Worm (Caenorhabditis elegans): ENCODE measurements around the gene rpb-4.
A peak's percentile ranks its signal among the peaks of the same experiment; 100 is the strongest.

Gene rpb-4

DNA sequence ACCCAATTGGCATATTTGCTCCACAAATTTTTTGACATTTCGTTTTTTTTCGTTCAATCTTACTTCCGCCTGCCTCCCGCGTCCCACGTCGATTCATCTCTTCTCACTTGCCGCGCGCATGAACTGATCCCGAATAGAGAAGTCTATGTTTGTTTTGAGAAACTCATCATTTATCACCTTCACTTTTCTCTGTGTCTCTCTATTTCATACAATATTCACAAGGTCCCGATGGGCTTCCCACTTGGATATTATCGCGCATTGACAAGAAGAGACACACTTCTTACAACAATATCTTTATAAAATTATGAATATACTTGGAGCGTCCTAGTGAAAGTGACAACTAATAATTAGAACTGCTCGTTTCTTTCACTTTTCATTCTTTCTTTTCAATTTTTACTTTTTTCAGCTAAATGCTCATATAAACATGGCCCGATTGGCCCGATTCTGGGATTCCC is 15.8 kb upstream of the rpb-4 start, which contains the start of gene insc-1:
insc-1 (plus strand) TSS at position 405 of the 455 bp plus-strand sequence.
- TF ChIP-seq ceh-44 (GFP tag; IDR thresholded peaks at IDR 0.05) (no peak), ZK546.5 (tag; optimal IDR thresholded peaks at IDR 0.05) (no peak), hlh-11 (tag; optimal IDR thresholded peaks at IDR 0.05) (no peak), fos-1 (tag; optimal IDR thresholded peaks at IDR 0.05) (no peak)

DNA sequence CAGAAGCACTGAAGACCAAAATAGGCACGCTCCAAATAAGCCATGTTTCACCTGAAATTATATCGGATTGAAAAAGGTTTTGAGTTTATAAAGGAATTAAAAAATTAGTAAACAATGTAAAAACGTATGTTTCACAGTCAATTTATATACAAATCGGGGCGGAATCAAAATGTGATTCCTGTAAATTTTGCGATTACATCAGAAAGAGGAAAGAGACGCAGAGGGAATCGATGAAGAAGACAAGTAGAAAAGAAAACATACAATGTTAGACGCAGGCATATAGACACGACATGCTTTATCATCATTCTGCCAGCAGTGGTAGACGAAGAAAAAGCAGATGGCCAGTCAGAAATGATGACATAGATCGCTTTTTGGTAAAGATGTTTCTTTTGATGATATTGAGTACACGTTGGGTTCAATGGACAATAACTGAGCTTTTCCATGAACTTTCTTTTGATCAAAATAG is 10.3 kb upstream of the rpb-4 start, which contains the start of gene msra-1:
msra-1 (minus strand) TSS at position 51 of the 466 bp plus-strand sequence.
- TF ChIP-seq madf-9 (GFP tag; conservative IDR thresholded peaks at IDR 0.05) (no peak), ceh-62 (tag; optimal IDR thresholded peaks at IDR 0.05) (no peak), egl-27 (tag; optimal IDR thresholded peaks at IDR 0.05) (no peak), mep-1 (tag; optimal IDR thresholded peaks at IDR 0.05) (peak; percentile 62), gei-8 (GFP tag; optimal IDR thresholded peaks at IDR 0.05) (no peak), php-3 (GFP tag; IDR thresholded peaks at IDR 0.05) (no peak; the same call in 1 of the 2 replicates), nhr-28 (tag; optimal IDR thresholded peaks at IDR 0.05) (peak; percentile 75), ztf-11 (tag; optimal IDR thresholded peaks at IDR 0.05) (no peak), mdl-1 (tag; optimal IDR thresholded peaks at IDR 0.05) (peak in 1 of 2 experiments; percentile 66), fkh-10 (GFP tag; optimal IDR thresholded peaks at IDR 0.05) (no peak), nhr-48 (tag; optimal IDR thresholded peaks at IDR 0.05) (peak; percentile 59), nhr-77 (tag; optimal IDR thresholded peaks at IDR 0.05) (no peak), zfp-3 (GFP tag; conservative IDR thresholded peaks at IDR 0.05) (no peak), T26A8.4 (GFP tag; IDR thresholded peaks at IDR 0.05) (no peak), dmd-9 (GFP tag; IDR thresholded peaks at IDR 0.05) (no peak), spr-3 (GFP tag; optimal IDR thresholded peaks at IDR 0.05) (no peak), ceh-28 (tag; optimal IDR thresholded peaks at IDR 0.05) (no peak), tag-97 (GFP tag; IDR thresholded peaks at IDR 0.05) (no peak), unc-39 (tag; optimal IDR thresholded peaks at IDR 0.05) (no peak), Y105C5A.15 (GFP tag; IDR thresholded peaks at IDR 0.05) (no peak), Y5F2A.4 (GFP tag; optimal IDR thresholded peaks at IDR 0.05) (no peak), nhr-42 (GFP tag; IDR thresholded peaks at IDR 0.05) (no peak), F37D6.2 (tag; optimal IDR thresholded peaks at IDR 0.05) (no peak), dpl-1 (GFP tag; optimal IDR thresholded peaks at IDR 0.05) (peak; percentile 28), daf-8 (GFP tag; IDR thresholded peaks at IDR 0.05) (no peak), dve-1 (tag; optimal IDR thresholded peaks at IDR 0.05; ENCODE audit: insufficient read depth) (peak; percentile 78), hmg-1.1 (GFP tag; IDR thresholded peaks at IDR 0.05) (peak; percentile 30; the same call in 1 of the 2 replicates), ces-1 (GFP tag; optimal IDR thresholded peaks at IDR 0.05) (no peak), F44E2.7 (GFP tag; IDR thresholded peaks at IDR 0.05) (no peak), ceh-44 (GFP tag; IDR thresholded peaks at IDR 0.05) (no peak), T20F7.1 (GFP tag; optimal IDR thresholded peaks at IDR 0.05) (peak; percentile 54), vab-7 (GFP tag; IDR thresholded peaks at IDR 0.05) (no peak), set-16 (GFP tag; IDR thresholded peaks at IDR 0.05) (no peak), lin-29 (GFP tag; IDR thresholded peaks at IDR 0.05) (no peak), cey-2 (tag; optimal IDR thresholded peaks at IDR 0.05; ENCODE audit: borderline replicate concordance, insufficient read depth) (peak; percentile 8), daf-16 (GFP tag; optimal IDR thresholded peaks at IDR 0.05) (no peak), daf-16 (tag; optimal IDR thresholded peaks at IDR 0.05) (peak; percentile 74), rbr-2 (tag; optimal IDR thresholded peaks at IDR 0.05) (no peak), lsy-2 (tag; optimal IDR thresholded peaks at IDR 0.05) (peak in 1 of 2 experiments; percentile 65), dmd-8 (GFP tag; IDR thresholded peaks at IDR 0.05) (no peak), snpc-4 (tag; optimal IDR thresholded peaks at IDR 0.05) (no peak), mxl-3 (GFP tag; optimal IDR thresholded peaks at IDR 0.05) (peak; percentile 81), nhr-11 (tag; optimal IDR thresholded peaks at IDR 0.05) (peak; percentile 26), pqm-1 (tag; optimal IDR thresholded peaks at IDR 0.05) (peak; percentile 20), aha-1 (tag) (no peak), ceh-82 (tag; optimal IDR thresholded peaks at IDR 0.05) (no peak), lin-39 (tag; optimal IDR thresholded peaks at IDR 0.05) (no peak), lin-1 (GFP tag; IDR thresholded peaks at IDR 0.05) (no peak)

Data from whole organism, L4 larva.